Worm (Caenorhabditis elegans): ENCODE measurements around the gene tmem-138.

ce11 chrII:8181437-8181836 is 24.3 kb downstream of the tmem-138 start, which contains the start of gene dylt-3:
- TF ChIP-seq tab-1 (GFP tag; IDR thresholded peaks at IDR 0.05) (no peak), ztf-29 (GFP tag; IDR thresholded peaks at IDR 0.05) (no peak), ref-1 (GFP tag; conservative IDR thresholded peaks at IDR 0.05) (no peak)
